Fruit fly (Drosophila melanogaster): ENCODE measurements around the gene CG43755.

Gene CG43755

dm6 chr2L:308194-308706 lies 21.3 kb downstream of the CG43755 start:
- TF ChIP-seq CG7101 (tag; optimal IDR thresholded peaks at IDR 0.05) (no peak), pad (GFP tag; optimal IDR thresholded peaks at IDR 0.05) (no peak)

- no peak for TF ChIP-seq tj (GFP tag; optimal IDR thresholded peaks at IDR 0.05)
- no peak for TF ChIP-seq CG33017 (tag; optimal IDR thresholded peaks at IDR 0.05)
- TF ChIP-seq cnc (optimal IDR thresholded peaks at IDR 0.05) = no peak
- no peak for TF ChIP-seq CG5204 (GFP tag; optimal IDR thresholded peaks at IDR 0.05)
Measured at dm6 chr2L:307129-307528, 22.4 kb downstream of the CG43755 start.

- peak; percentile 33 for TF ChIP-seq cic (GFP tag; optimal IDR thresholded peaks at IDR 0.05)
- TF ChIP-seq CG12768 (GFP tag; optimal IDR thresholded peaks at IDR 0.05) = no peak
- peak; percentile 41 for TF ChIP-seq ovo (GFP tag; optimal IDR thresholded peaks at IDR 0.05)
- peak; percentile 39 for TF ChIP-seq pad (GFP tag; optimal IDR thresholded peaks at IDR 0.05)
- no peak for TF ChIP-seq bab1 (GFP tag; optimal IDR thresholded peaks at IDR 0.05)
Measured at dm6 chr2L:306188-306927, 23.2 kb downstream of the CG43755 start.

- TF ChIP-seq CG7045 (GFP tag; optimal IDR thresholded peaks at IDR 0.05) = peak; percentile 4
- peak; percentile 16 for TF ChIP-seq CG7101 (tag; optimal IDR thresholded peaks at IDR 0.05)
- no peak for TF ChIP-seq CG12768 (GFP tag; optimal IDR thresholded peaks at IDR 0.05)
- TF ChIP-seq CG33017 (tag; optimal IDR thresholded peaks at IDR 0.05) = peak; percentile 45
- TF ChIP-seq CG11617 (GFP tag; optimal IDR thresholded peaks at IDR 0.05) = peak; percentile 24
- TF ChIP-seq Clk (GFP tag; optimal IDR thresholded peaks at IDR 0.05) = no peak
- TF ChIP-seq cnc (optimal IDR thresholded peaks at IDR 0.05) = no peak
- TF ChIP-seq pad (GFP tag; optimal IDR thresholded peaks at IDR 0.05) = peak; percentile 28
- TF ChIP-seq toe (GFP tag; optimal IDR thresholded peaks at IDR 0.05) = peak; percentile 79
- TF ChIP-seq cic (GFP tag; optimal IDR thresholded peaks at IDR 0.05) = peak; percentile 35
- peak; percentile 75 for TF ChIP-seq bab1 (GFP tag; optimal IDR thresholded peaks at IDR 0.05)
- no peak for TF ChIP-seq Hr96 (GFP tag; optimal IDR thresholded peaks at IDR 0.05)
- TF ChIP-seq tj (GFP tag; optimal IDR thresholded peaks at IDR 0.05) = no peak
- peak; percentile 82 for TF ChIP-seq ovo (GFP tag; optimal IDR thresholded peaks at IDR 0.05)
- TF ChIP-seq CG1620 (GFP tag; optimal IDR thresholded peaks at IDR 0.05) = peak; percentile 74
- peak; percentile 43 for TF ChIP-seq Mnt (GFP tag; optimal IDR thresholded peaks at IDR 0.05)
- TF ChIP-seq kay (GFP tag; ENCODE audit: borderline replicate concordance) = no peak
- TF ChIP-seq CG5204 (GFP tag; optimal IDR thresholded peaks at IDR 0.05) = no peak
- peak; percentile 45 for TF ChIP-seq CG14711 (tag; optimal IDR thresholded peaks at IDR 0.05)
- TF ChIP-seq Crg-1 (GFP tag; optimal IDR thresholded peaks at IDR 0.05) = peak; percentile 22
Measured at dm6 chr2L:305646-306045, 23.9 kb downstream of the CG43755 start, which contains the start of gene Plc21C. Gene Plc21C, plus strand, starts transcription at chr2L:305935.

dm6 chr2L:305198-305597 lies 24.4 kb downstream of the CG43755 start:
- TF ChIP-seq kay (GFP tag; ENCODE audit: borderline replicate concordance) (no peak), CG12768 (GFP tag; optimal IDR thresholded peaks at IDR 0.05) (no peak), cic (GFP tag; optimal IDR thresholded peaks at IDR 0.05) (no peak), Crg-1 (GFP tag; optimal IDR thresholded peaks at IDR 0.05) (no peak), CG14711 (tag; optimal IDR thresholded peaks at IDR 0.05) (no peak), ovo (GFP tag; optimal IDR thresholded peaks at IDR 0.05) (no peak), tj (GFP tag; optimal IDR thresholded peaks at IDR 0.05) (peak; percentile 92), pad (GFP tag; optimal IDR thresholded peaks at IDR 0.05) (no peak), toe (GFP tag; optimal IDR thresholded peaks at IDR 0.05) (no peak)

- no peak for TF ChIP-seq CG7101 (tag; optimal IDR thresholded peaks at IDR 0.05)
- no peak for TF ChIP-seq CG5204 (GFP tag; optimal IDR thresholded peaks at IDR 0.05)
- no peak for TF ChIP-seq Clk (GFP tag; optimal IDR thresholded peaks at IDR 0.05)
- no peak for TF ChIP-seq bab1 (GFP tag; optimal IDR thresholded peaks at IDR 0.05)
- no peak for TF ChIP-seq Mnt (GFP tag; optimal IDR thresholded peaks at IDR 0.05)
- peak; percentile 94 for TF ChIP-seq kay (GFP tag; ENCODE audit: borderline replicate concordance)
- TF ChIP-seq tj (GFP tag; optimal IDR thresholded peaks at IDR 0.05) = peak; percentile 66
- TF ChIP-seq CG1620 (GFP tag; optimal IDR thresholded peaks at IDR 0.05) = no peak
Measured at dm6 chr2L:303306-303962, 26.1 kb downstream of the CG43755 start.

Data from whole organism, adult.